Fruit fly (Drosophila melanogaster): ENCODE data around the gene Rheb.

DNA sequence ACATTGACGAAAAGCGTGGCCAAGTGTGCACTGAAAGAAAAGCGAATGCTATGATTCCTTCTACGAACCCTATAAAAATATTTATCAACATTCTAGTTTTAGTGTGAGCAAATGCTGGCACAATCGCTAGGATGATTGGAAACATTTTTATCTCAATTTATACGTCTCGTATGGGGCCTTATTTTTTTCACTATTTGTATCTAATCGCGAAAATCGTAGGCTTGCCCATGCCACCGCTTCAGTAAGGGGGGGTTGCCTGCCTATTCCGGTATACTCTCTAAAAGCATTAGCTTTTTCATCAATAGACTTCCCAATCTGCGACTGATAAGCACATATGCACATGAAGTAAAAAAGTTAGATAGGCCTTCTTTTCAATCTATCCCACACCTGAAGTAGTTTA is 3.1 kb upstream of the Rheb start:
- TF ChIP-seq eyg (GFP tag; optimal IDR thresholded peaks at IDR 0.05) (peak; percentile 77), CG15696 (tag; optimal IDR thresholded peaks at IDR 0.05) (no peak), gcm2 (GFP tag; optimal IDR thresholded peaks at IDR 0.05) (peak; percentile 67), Opbp (GFP tag; IDR thresholded peaks at IDR 0.05; ENCODE audit: partially characterized antibody) (no peak), cad (GFP tag; optimal IDR thresholded peaks at IDR 0.05) (no peak), Dad (GFP tag; optimal IDR thresholded peaks at IDR 0.05) (peak; percentile 62), Optix (GFP tag; IDR thresholded peaks at IDR 0.05) (peak; percentile 90), gem (tag; optimal IDR thresholded peaks at IDR 0.05) (no peak), CG1647 (GFP tag; optimal IDR thresholded peaks at IDR 0.05) (peak; percentile 35), CG13775 (GFP tag; optimal IDR thresholded peaks at IDR 0.05) (peak; percentile 71), Ssrp (tag; optimal IDR thresholded peaks at IDR 0.05) (peak; percentile 71)
